Worm (Caenorhabditis elegans) whole organism, young adult: Measurements from ENCODE around the gene F09E10.7.

ENCODE experiments used
- B0019.2 ChIP-seq: fragments of 200-800 bp; sonication (Bioruptor generic); conservative IDR thresholded peaks from 2 replicates; pipeline ENCODE4 v1.3.6; 2022; ENCODE audit warnings: missing genetic modification reagents, missing genetic modification characterization, missing compliant biosample characterization
- B0035.1 ChIP-seq: sonication (generic microtip); optimal IDR thresholded peaks from 2 replicates; lab custom pipeline; 2016; ENCODE audit warnings: missing genetic modification characterization, mild to moderate bottlenecking, missing compliant biosample characterization, missing genotype, missing genetic modification reagents
- B0261.1 ChIP-seq: sonication (generic microtip); optimal IDR thresholded peaks from 2 replicates; lab custom pipeline; 2016; ENCODE audit warnings: mild to moderate bottlenecking, missing genetic modification characterization, moderate library complexity, missing compliant biosample characterization
- D2030.7 ChIP-seq: fragments of 200-800 bp; sonication (Bioruptor generic); IDR thresholded peaks from 2 replicates; pipeline ENCODE4 v1.3.6; 2022; ENCODE audit warnings: missing genetic modification reagents, missing genetic modification characterization, missing compliant biosample characterization
- F10E7.11 ChIP-seq: sonication (generic microtip); optimal IDR thresholded peaks from 2 replicates; lab custom pipeline; 2017; ENCODE audit warnings: mild to moderate bottlenecking, missing genetic modification characterization, moderate library complexity, missing compliant biosample characterization
- F23B12.7 ChIP-seq: sonication (generic microtip); optimal IDR thresholded peaks from 2 replicates; lab custom pipeline; 2017; ENCODE audit warnings: missing genetic modification characterization, mild to moderate bottlenecking, missing compliant biosample characterization, antibody characterized with exemption, moderate library complexity; ENCODE audit not compliant: insufficient read depth
- F39B2.1 ChIP-seq: fragments of 200-800 bp; sonication (Bioruptor generic); IDR thresholded peaks from 2 replicates; pipeline ENCODE4 v1.3.6; 2022; ENCODE audit warnings: missing genetic modification reagents, missing genetic modification characterization, missing compliant biosample characterization
- F52B5.7 ChIP-seq: sonication (generic microtip); optimal IDR thresholded peaks from 2 replicates; lab custom pipeline; 2016; ENCODE audit warnings: mild to moderate bottlenecking, missing genetic modification characterization, missing compliant biosample characterization
- F57A8.1 ChIP-seq: fragments of 200-800 bp; sonication (Bioruptor generic); optimal IDR thresholded peaks from 2 replicates; lab custom pipeline; 2018; ENCODE audit warnings: mild to moderate bottlenecking, missing genetic modification characterization, moderate library complexity, missing compliant biosample characterization
- K11D2.4 ChIP-seq: fragments of 200-800 bp; sonication (Bioruptor generic); IDR thresholded peaks from 2 replicates; pipeline ENCODE4 v1.3.6; 2022; ENCODE audit warnings: missing genetic modification reagents, missing genetic modification characterization, missing compliant biosample characterization
- K12H6.12 ChIP-seq: fragments of 200-800 bp; sonication (Bioruptor generic); optimal IDR thresholded peaks from 2 replicates; lab custom pipeline; 2018; ENCODE audit warnings: mild to moderate bottlenecking, missing genetic modification characterization, missing compliant biosample characterization
- Y53F4B.3 ChIP-seq: fragments of 200-800 bp; sonication (Bioruptor generic); IDR thresholded peaks from 2 replicates; pipeline ENCODE4 v1.3.6; 2022; ENCODE audit warnings: missing genetic modification reagents, missing genetic modification characterization, missing compliant biosample characterization
- Y56A3A.18 ChIP-seq: fragments of 200-800 bp; sonication (Bioruptor generic); IDR thresholded peaks from 2 replicates; pipeline ENCODE4 v1.3.6; 2022; ENCODE audit warnings: missing genetic modification reagents, missing genetic modification characterization, missing compliant biosample characterization
- Y95B8A.8 ChIP-seq: fragments of 200-800 bp; sonication (Bioruptor generic); IDR thresholded peaks from 2 replicates; pipeline ENCODE4 v1.3.6; 2022; ENCODE audit warnings: missing genetic modification reagents, missing genetic modification characterization, missing compliant biosample characterization
- aptf-2 ChIP-seq: fragments of 200-800 bp; sonication (Bioruptor generic); conservative IDR thresholded peaks from 2 replicates; pipeline ENCODE4 v1.3.6; 2022; ENCODE audit warnings: missing genetic modification reagents, missing genetic modification characterization, missing compliant biosample characterization
- athp-1 ChIP-seq: sonication (generic microtip); optimal IDR thresholded peaks from 2 replicates; lab custom pipeline; 2017; ENCODE audit warnings: mild to moderate bottlenecking, missing genetic modification characterization, missing compliant biosample characterization
- attf-3 ChIP-seq: fragments of 200-800 bp; sonication (Bioruptor generic); conservative IDR thresholded peaks from 2 replicates; pipeline ENCODE4 v1.3.6; 2022; ENCODE audit warnings: missing genetic modification reagents, missing genetic modification characterization, missing compliant biosample characterization
- attf-5 ChIP-seq: fragments of 200-800 bp; sonication (Bioruptor generic); optimal IDR thresholded peaks from 2 replicates; lab custom pipeline; 2018; ENCODE audit warnings: mild to moderate bottlenecking, missing genetic modification characterization, missing compliant biosample characterization
- bed-1 ChIP-seq: fragments of 200-800 bp; sonication (Bioruptor generic); IDR thresholded peaks from 2 replicates; pipeline ENCODE4 v1.3.6; 2022; ENCODE audit warnings: missing genetic modification reagents, missing genetic modification characterization, missing compliant biosample characterization
- ceh-40 ChIP-seq: fragments of 200-800 bp; sonication (Bioruptor generic); IDR thresholded peaks from 2 replicates; pipeline ENCODE4 v1.3.6; 2022; ENCODE audit warnings: missing genetic modification characterization, missing compliant biosample characterization
- ceh-79 ChIP-seq: sonication (generic microtip); optimal IDR thresholded peaks from 2 replicates; lab custom pipeline; 2017; ENCODE audit warnings: mild to moderate bottlenecking, missing genetic modification characterization, missing compliant biosample characterization
- chd-7 ChIP-seq: sonication (generic microtip); optimal IDR thresholded peaks from 2 replicates; lab custom pipeline; 2016; ENCODE audit warnings: mild to moderate bottlenecking, missing genetic modification characterization, moderate library complexity, missing compliant biosample characterization
- dpff-1 ChIP-seq: sonication (generic microtip); optimal IDR thresholded peaks from 2 replicates; lab custom pipeline; 2017; ENCODE audit warnings: mild to moderate bottlenecking, missing genetic modification characterization, missing compliant biosample characterization
- dpl-1 ChIP-seq: fragments of 150-350 bp; optimal IDR thresholded peaks from 2 replicates; lab custom pipeline; 2014; ENCODE audit warnings: missing biosample characterization, missing genetic modification reagents, missing genetic modification characterization
- efl-1 ChIP-seq: fragments of 150-350 bp; optimal IDR thresholded peaks from 2 replicates; lab custom pipeline; 2014; ENCODE audit warnings: missing biosample characterization, missing genetic modification reagents, missing genetic modification characterization
- egrh-3 ChIP-seq: fragments of 200-800 bp; sonication (Bioruptor generic); IDR thresholded peaks from 2 replicates; pipeline ENCODE4 v1.3.6; 2022; ENCODE audit warnings: missing genetic modification reagents, missing genetic modification characterization, missing compliant biosample characterization
- fkh-3 ChIP-seq: sonication (generic microtip); optimal IDR thresholded peaks from 2 replicates; lab custom pipeline; 2016; ENCODE audit warnings: mild to moderate bottlenecking, missing genetic modification characterization, missing compliant biosample characterization
- gei-17 ChIP-seq: fragments of 200-800 bp; sonication (Bioruptor generic); optimal IDR thresholded peaks from 2 replicates; lab custom pipeline; 2018; ENCODE audit warnings: mild to moderate bottlenecking, missing genetic modification characterization, missing compliant biosample characterization
- hmg-1.2 ChIP-seq: fragments of 200-800 bp; sonication (Bioruptor generic); IDR thresholded peaks from 2 replicates; pipeline ENCODE4 v1.3.6; 2022; ENCODE audit warnings: missing genetic modification reagents, missing genetic modification characterization, missing compliant biosample characterization
- hrde-1 ChIP-seq: sonication (generic microtip); optimal IDR thresholded peaks from 2 replicates; lab custom pipeline; 2016; ENCODE audit warnings: missing genetic modification characterization, mild to moderate bottlenecking, missing compliant biosample characterization, moderate library complexity, missing genotype, missing genetic modification reagents, borderline replicate concordance
- hsf-1 ChIP-seq: fragments of 200-800 bp; sonication (Bioruptor generic); IDR thresholded peaks from 2 replicates; pipeline ENCODE4 v1.3.6; 2022; ENCODE audit warnings: missing genetic modification reagents, missing genetic modification characterization, missing compliant biosample characterization
- lag-1 ChIP-seq: fragments of 200-800 bp; sonication (Bioruptor generic); IDR thresholded peaks from 2 replicates; pipeline ENCODE4 v1.3.6; 2022; ENCODE audit warnings: missing genetic modification reagents, missing genetic modification characterization, missing compliant biosample characterization
- let-526 ChIP-seq: fragments of 200-800 bp; sonication (Bioruptor generic); IDR thresholded peaks from 2 replicates; pipeline ENCODE4 v1.3.6; 2022; ENCODE audit warnings: missing genetic modification reagents, missing genetic modification characterization, missing compliant biosample characterization
- let-607 ChIP-seq, 2 experiments: fragments of 200-800 bp in 1 of 2; sonication (Bioruptor generic) in 1 of 2; sonication (generic microtip) in 1 of 2; optimal IDR thresholded peaks; 2 replicates each; lab custom pipeline; 2016 to 2018; ENCODE audit warnings: mild to moderate bottlenecking in 2 of 2, missing compliant biosample characterization in 2 of 2, missing genetic modification characterization in 2 of 2, moderate library complexity in 2 of 2, missing genotype in 1 of 2
- madf-3 ChIP-seq: fragments of 200-800 bp; sonication (Bioruptor generic); IDR thresholded peaks from 2 replicates; pipeline ENCODE4 v1.3.6; 2022; ENCODE audit warnings: missing genetic modification reagents, missing genetic modification characterization, missing compliant biosample characterization
- mel-28 ChIP-seq: sonication (generic microtip); optimal IDR thresholded peaks from 2 replicates; lab custom pipeline; 2016; ENCODE audit warnings: borderline replicate concordance, mild to moderate bottlenecking, missing genetic modification characterization, missing compliant biosample characterization
- mes-4 ChIP-seq: sonication (generic microtip); optimal IDR thresholded peaks from 2 replicates; lab custom pipeline; 2016; ENCODE audit warnings: missing genotype, missing genetic modification characterization, missing compliant biosample characterization
- nfyb-1 ChIP-seq: fragments of 200-800 bp; sonication (Bioruptor generic); IDR thresholded peaks from 2 replicates; pipeline ENCODE4 v1.3.6; 2022; ENCODE audit warnings: missing genetic modification reagents, missing genetic modification characterization, missing compliant biosample characterization
- nhr-120 ChIP-seq: fragments of 200-800 bp; sonication (Bioruptor generic); IDR thresholded peaks from 2 replicates; pipeline ENCODE4 v1.3.6; 2022; ENCODE audit warnings: missing genetic modification characterization, missing compliant biosample characterization
- nhr-179 ChIP-seq: sonication (generic microtip); optimal IDR thresholded peaks from 2 replicates; lab custom pipeline; 2016; ENCODE audit warnings: mild to moderate bottlenecking, missing genetic modification characterization, missing compliant biosample characterization
- snpc-1.3 ChIP-seq: sonication (generic microtip); optimal IDR thresholded peaks from 2 replicates; lab custom pipeline; 2017; ENCODE audit warnings: missing genetic modification characterization, mild to moderate bottlenecking, missing compliant biosample characterization, antibody characterized with exemption, moderate library complexity, missing genotype, missing genetic modification reagents; ENCODE audit not compliant: insufficient read depth
- snpc-3.4 ChIP-seq: sonication (generic microtip); optimal IDR thresholded peaks from 2 replicates; lab custom pipeline; 2017; ENCODE audit warnings: missing genetic modification characterization, mild to moderate bottlenecking, missing compliant biosample characterization, antibody characterized with exemption, moderate library complexity, missing genotype, missing genetic modification reagents
- somi-1 ChIP-seq: fragments of 200-800 bp; sonication (Bioruptor generic); optimal IDR thresholded peaks from 2 replicates; lab custom pipeline; 2018; ENCODE audit warnings: mild to moderate bottlenecking, missing genetic modification characterization, missing compliant biosample characterization
- tbp1 ChIP-seq: fragments of 200-800 bp; sonication (Bioruptor generic); optimal IDR thresholded peaks from 2 replicates; lab custom pipeline; 2018; ENCODE audit warnings: mild to moderate bottlenecking, missing genetic modification characterization, missing compliant biosample characterization
- tbx-9 ChIP-seq: sonication (generic microtip); optimal IDR thresholded peaks from 2 replicates; lab custom pipeline; 2016; ENCODE audit warnings: borderline replicate concordance, missing genetic modification characterization, inconsistent platforms, missing compliant biosample characterization
- xnd-1 ChIP-seq: sonication (generic microtip); optimal IDR thresholded peaks from 2 replicates; lab custom pipeline; 2016; ENCODE audit warnings: missing genotype, missing genetic modification reagents, missing genetic modification characterization, missing compliant biosample characterization
- ztf-18 ChIP-seq: sonication (generic microtip); optimal IDR thresholded peaks from 2 replicates; lab custom pipeline; 2016; ENCODE audit warnings: missing genotype, mild to moderate bottlenecking, missing genetic modification characterization, missing compliant biosample characterization
- ztf-25 ChIP-seq: fragments of 200-800 bp; sonication (Bioruptor generic); IDR thresholded peaks from 2 replicates; pipeline ENCODE4 v1.3.6; 2022; ENCODE audit warnings: missing genetic modification reagents, missing genetic modification characterization, missing compliant biosample characterization

F09E10.7 gene

ce11 chrX:1504529-1505080 lies 3.0 kb upstream of the F09E10.7 start (continued):
- TF ChIP-seq F23B12.7 (peak; percentile 56), Y56A3A.18 (no peak), attf-3 (GFP tag; lab: Robert Waterston, UW) (no peak; the same call in 1 of the 2 replicates), dpl-1 (GFP tag; lab: Kevin White, UChicago) (no peak), F57A8.1 (no peak), D2030.7 (GFP tag; lab: Robert Waterston, UW) (no peak), snpc-1.3 (tag; lab: Kevin White, UChicago) (no peak), chd-7 (tag; lab: Kevin White, UChicago) (peak; percentile 44), somi-1 (GFP tag; lab: Kevin White, UChicago) (peak; percentile 89), B0261.1 (no peak), ceh-79 (tag; lab: Kevin White, UChicago) (no peak), aptf-2 (no peak), gei-17 (GFP tag; lab: Kevin White, UChicago) (peak; percentile 80), fkh-3 (no peak), madf-3 (GFP tag; lab: Robert Waterston, UW) (no peak), dpff-1 (tag; lab: Kevin White, UChicago) (no peak), lag-1 (no peak), nhr-120 (GFP tag; lab: Robert Waterston, UW) (no peak), ceh-40 (no peak), F52B5.7 (tag; lab: Kevin White, UChicago) (no peak), attf-5 (peak; percentile 35), xnd-1 (no peak), let-526 (GFP tag; lab: Robert Waterston, UW) (peak; percentile 93), let-607 (tag; optimal IDR thresholded peaks at IDR 0.05; lab: Kevin White, UChicago) (peak; percentile 8 to 39), Y53F4B.3 (GFP tag; lab: Robert Waterston, UW) (no peak), F39B2.1 (no peak), hsf-1 (GFP tag; lab: Robert Waterston, UW) (peak; percentile 93), mes-4 (tag; lab: Kevin White, UChicago) (no peak), snpc-3.4 (tag; lab: Kevin White, UChicago) (no peak), K11D2.4 (peak; percentile 79), Y95B8A.8 (no peak), nhr-179 (tag; lab: Kevin White, UChicago) (no peak), tbp1 (peak; percentile 50), efl-1 (GFP tag; lab: Kevin White, UChicago) (no peak), nfyb-1 (GFP tag; lab: Robert Waterston, UW) (peak; percentile 50; the same call in 1 of the 2 replicates), tbx-9 (tag; lab: Kevin White, UChicago) (no peak), hrde-1 (tag; lab: Kevin White, UChicago) (no peak), K12H6.12 (no peak), egrh-3 (GFP tag; lab: Robert Waterston, UW) (peak; percentile 60), athp-1 (tag; lab: Kevin White, UChicago) (no peak), B0019.2 (GFP tag; lab: Robert Waterston, UW) (no peak), bed-1 (GFP tag; lab: Robert Waterston, UW) (no peak), ztf-18 (tag; lab: Kevin White, UChicago) (peak; percentile 4), B0035.1 (tag; lab: Kevin White, UChicago) (no peak), hmg-1.2 (no peak), mel-28 (tag; lab: Kevin White, UChicago) (no peak), ztf-25 (no peak), F10E7.11 (no peak)
